Fruit fly (Drosophila melanogaster) whole organism, embryonic: Measurements from ENCODE around the gene CG7550.

Source experiments
- B-H2 ChIP-seq: fragments of 200-800 bp; sonication (Bioruptor generic); optimal IDR thresholded peaks from 2 replicates; lab custom pipeline; 2018; ENCODE audit warnings: missing biosample characterization, mild to moderate bottlenecking, missing genetic modification characterization
- CG10267 ChIP-seq: fragments of 200-800 bp; sonication (Bioruptor generic); optimal IDR thresholded peaks from 2 replicates; lab custom pipeline; 2018; ENCODE audit warnings: missing biosample characterization, mild to moderate bottlenecking, missing genetic modification characterization, moderate library complexity
- CG10543 ChIP-seq: fragments of 200-800 bp; sonication (Bioruptor generic); optimal IDR thresholded peaks from 3 replicates; lab custom pipeline; 2017; ENCODE audit warnings: missing biosample characterization, mild to moderate bottlenecking, missing genetic modification characterization, moderate library complexity
- CG11093 ChIP-seq: fragments of 200-800 bp; sonication (Bioruptor generic); IDR thresholded peaks from 3 replicates; pipeline ENCODE4 v1.3.6; 2022; ENCODE audit warnings: missing biosample characterization, missing genetic modification characterization
- CG12071 ChIP-seq: fragments of 200-800 bp; sonication (Bioruptor generic); optimal IDR thresholded peaks from 3 replicates; lab custom pipeline; 2018; ENCODE audit warnings: missing biosample characterization, mild to moderate bottlenecking, missing genetic modification characterization
- CG12391 ChIP-seq: fragments of 200-800 bp; sonication (Bioruptor generic); optimal IDR thresholded peaks from 3 replicates; lab custom pipeline; 2018; ENCODE audit warnings: missing biosample characterization, mild to moderate bottlenecking, missing genetic modification characterization, moderate library complexity
- CG13287 ChIP-seq: fragments of 200-800 bp; sonication (Bioruptor generic); IDR thresholded peaks from 2 replicates; pipeline ENCODE4 v1.3.6; 2022; ENCODE audit warnings: missing biosample characterization, missing genetic modification characterization; ENCODE audit not compliant: partially characterized antibody
- CG14860 ChIP-seq: fragments of 200-800 bp; sonication (Bioruptor generic); IDR thresholded peaks from 3 replicates; pipeline ENCODE4 v1.3.6; 2022; ENCODE audit warnings: missing biosample characterization, missing genetic modification characterization; ENCODE audit not compliant: partially characterized antibody
- CG17328 ChIP-seq: fragments of 200-800 bp; sonication (Bioruptor generic); IDR thresholded peaks from 2 replicates; pipeline ENCODE4 v1.3.6; 2022; ENCODE audit warnings: missing biosample characterization, missing genetic modification characterization
- CG17359 ChIP-seq: fragments of 200-800 bp; sonication (Bioruptor generic); optimal IDR thresholded peaks from 3 replicates; lab custom pipeline; 2018; ENCODE audit warnings: missing biosample characterization, mild to moderate bottlenecking, missing genetic modification characterization, moderate library complexity
- CG17912 ChIP-seq: fragments of 200-800 bp; sonication (Bioruptor generic); optimal IDR thresholded peaks from 2 replicates; lab custom pipeline; 2018; ENCODE audit warnings: missing biosample characterization, mild to moderate bottlenecking, missing genetic modification characterization
- CG31441 ChIP-seq: fragments of 200-800 bp; sonication (Bioruptor generic); IDR thresholded peaks from 2 replicates; pipeline ENCODE4 v1.3.6; 2022; ENCODE audit warnings: missing biosample characterization, missing genetic modification characterization
- CG3163 ChIP-seq: fragments of 200-800 bp; sonication (Bioruptor generic); optimal IDR thresholded peaks from 3 replicates; lab custom pipeline; 2016; ENCODE audit warnings: missing biosample characterization, missing genetic modification characterization
- CG33213 ChIP-seq: fragments of 200-800 bp; sonication (Bioruptor generic); optimal IDR thresholded peaks from 3 replicates; lab custom pipeline; 2016; ENCODE audit warnings: missing biosample characterization, missing genetic modification characterization
- CG6272 ChIP-seq: fragments of 200-800 bp; sonication (Bioruptor generic); IDR thresholded peaks from 2 replicates; pipeline ENCODE4 v1.3.6; 2022; ENCODE audit warnings: missing biosample characterization, missing genetic modification characterization
- CG7928 ChIP-seq: fragments of 200-800 bp; sonication (Bioruptor generic); optimal IDR thresholded peaks from 2 replicates; lab custom pipeline; 2017; ENCODE audit warnings: missing biosample characterization, mild to moderate bottlenecking, missing genetic modification characterization
- CG9817 ChIP-seq: fragments of 200-800 bp; sonication (Bioruptor generic); optimal IDR thresholded peaks from 2 replicates; lab custom pipeline; 2018; ENCODE audit warnings: missing biosample characterization, mild to moderate bottlenecking, missing genetic modification characterization, moderate library complexity
- Dll ChIP-seq: fragments of 200-800 bp; sonication (Bioruptor generic); IDR thresholded peaks from 4 replicates; pipeline ENCODE4 v1.3.6; 2022; ENCODE audit warnings: missing biosample characterization, missing genetic modification characterization; ENCODE audit not compliant: partially characterized antibody
- Dref ChIP-seq: fragments of 200-800 bp; sonication (Bioruptor generic); IDR thresholded peaks from 2 replicates; pipeline ENCODE4 v1.3.6; 2022; ENCODE audit warnings: missing biosample characterization, missing genetic modification characterization
- Drgx ChIP-seq: fragments of 200-800 bp; sonication (Bioruptor generic); IDR thresholded peaks from 2 replicates; pipeline ENCODE4 v1.3.6; 2022; ENCODE audit warnings: missing biosample characterization, missing genetic modification characterization
- Ets97D ChIP-seq: fragments of 200-800 bp; sonication (Bioruptor generic); optimal IDR thresholded peaks from 3 replicates; lab custom pipeline; 2016; ENCODE audit warnings: missing biosample characterization, missing genetic modification characterization
- Fer1 ChIP-seq: fragments of 200-800 bp; sonication (Bioruptor generic); optimal IDR thresholded peaks from 2 replicates; lab custom pipeline; 2017; ENCODE audit warnings: missing biosample characterization, mild to moderate bottlenecking, missing genetic modification characterization
- HmgD ChIP-seq: fragments of 200-800 bp; sonication (Bioruptor generic); optimal IDR thresholded peaks from 3 replicates; lab custom pipeline; 2016; ENCODE audit warnings: missing biosample characterization, missing genetic modification characterization
- Med ChIP-seq: fragments of 200-800 bp; sonication (Bioruptor generic); peaks from one replicate; lab custom pipeline; 2016; ENCODE audit warnings: missing biosample characterization, missing genetic modification characterization, mild to moderate bottlenecking, inconsistent platforms, moderate library complexity
- Mrtf ChIP-seq: fragments of 200-800 bp; sonication (Bioruptor generic); IDR thresholded peaks from 3 replicates; pipeline ENCODE4 v1.3.6; 2022; ENCODE audit warnings: missing biosample characterization, missing genetic modification characterization
- NfI ChIP-seq: fragments of 200-800 bp; sonication (Bioruptor generic); optimal IDR thresholded peaks from 3 replicates; lab custom pipeline; 2018; ENCODE audit warnings: missing biosample characterization, mild to moderate bottlenecking, missing genetic modification characterization, moderate library complexity
- PHDP ChIP-seq: fragments of 200-800 bp; sonication (Bioruptor generic); optimal IDR thresholded peaks from 3 replicates; lab custom pipeline; 2018; ENCODE audit warnings: missing biosample characterization, mild to moderate bottlenecking, missing genetic modification characterization, moderate library complexity
- Scr ChIP-seq: fragments of 200-800 bp; sonication (Bioruptor generic); IDR thresholded peaks from 2 replicates; pipeline ENCODE4 v1.3.6; 2022; ENCODE audit warnings: missing biosample characterization, missing genetic modification characterization; ENCODE audit not compliant: partially characterized antibody
- Sry-δ ChIP-seq: fragments of 200-800 bp; sonication (Bioruptor generic); optimal IDR thresholded peaks from 2 replicates; lab custom pipeline; 2016; ENCODE audit warnings: missing biosample characterization, missing genetic modification characterization
- YL-1 ChIP-seq: fragments of 200-800 bp; sonication (Bioruptor generic); optimal IDR thresholded peaks from 3 replicates; lab custom pipeline; 2017; ENCODE audit warnings: missing biosample characterization, mild to moderate bottlenecking, missing genetic modification characterization
- ap ChIP-seq: fragments of 200-800 bp; sonication (Bioruptor generic); IDR thresholded peaks from 2 replicates; pipeline ENCODE4 v1.3.6; 2022; ENCODE audit warnings: missing biosample characterization, missing genetic modification characterization
- ash1 ChIP-seq: fragments of 200-800 bp; sonication (Bioruptor generic); optimal IDR thresholded peaks from 2 replicates; lab custom pipeline; 2018; ENCODE audit warnings: missing biosample characterization, mild to moderate bottlenecking, missing genetic modification characterization
- ato ChIP-seq: fragments of 200-800 bp; sonication (Bioruptor generic); IDR thresholded peaks from 2 replicates; pipeline ENCODE4 v1.3.6; 2022; ENCODE audit warnings: missing biosample characterization, missing genetic modification characterization; ENCODE audit not compliant: partially characterized antibody
- bbx ChIP-seq: fragments of 200-800 bp; sonication (Bioruptor generic); IDR thresholded peaks from 2 replicates; pipeline ENCODE4 v1.3.6; 2022; ENCODE audit warnings: missing biosample characterization, missing genetic modification characterization; ENCODE audit not compliant: partially characterized antibody
- caup ChIP-seq: fragments of 200-800 bp; sonication (Bioruptor generic); optimal IDR thresholded peaks from 3 replicates; lab custom pipeline; 2017; ENCODE audit warnings: missing biosample characterization, mild to moderate bottlenecking, missing genetic modification characterization, moderate library complexity; ENCODE audit not compliant: severe bottlenecking
- crp ChIP-seq, 2 experiments: fragments of 200-800 bp; sonication (Bioruptor generic); optimal IDR thresholded peaks; 2 replicates in 1 of 2; 3 replicates in 1 of 2; lab custom pipeline; 2017; ENCODE audit warnings: missing biosample characterization in 2 of 2, missing genetic modification characterization in 2 of 2, mild to moderate bottlenecking in 1 of 2, moderate library complexity in 1 of 2
- fd3F ChIP-seq: fragments of 200-800 bp; sonication (Bioruptor generic); optimal IDR thresholded peaks from 2 replicates; lab custom pipeline; 2018; ENCODE audit warnings: missing biosample characterization, mild to moderate bottlenecking, missing genetic modification characterization, moderate library complexity
- grn ChIP-seq: fragments of 200-800 bp; sonication (Bioruptor generic); optimal IDR thresholded peaks from 3 replicates; lab custom pipeline; 2017; ENCODE audit warnings: missing biosample characterization, missing genetic modification characterization
- lilli ChIP-seq: fragments of 200-800 bp; sonication (Bioruptor generic); optimal IDR thresholded peaks from 3 replicates; lab custom pipeline; 2016; ENCODE audit warnings: missing biosample characterization, missing genetic modification characterization
- nerfin-1 ChIP-seq: fragments of 200-800 bp; sonication (Bioruptor generic); optimal IDR thresholded peaks from 3 replicates; lab custom pipeline; 2019; ENCODE audit warnings: missing biosample characterization, mild to moderate bottlenecking, missing genetic modification characterization, moderate library complexity
- phol ChIP-seq: fragments of 200-800 bp; sonication (Bioruptor generic); optimal IDR thresholded peaks from 3 replicates; lab custom pipeline; 2018; ENCODE audit warnings: missing biosample characterization, mild to moderate bottlenecking, missing genetic modification characterization, moderate library complexity
- psq ChIP-seq: fragments of 200-800 bp; sonication (Bioruptor generic); optimal IDR thresholded peaks from 2 replicates; lab custom pipeline; 2017; ENCODE audit warnings: missing biosample characterization, missing genetic modification characterization
- tin ChIP-seq: fragments of 200-800 bp; sonication (Bioruptor generic); optimal IDR thresholded peaks from 3 replicates; lab custom pipeline; 2016; ENCODE audit warnings: missing biosample characterization, missing genetic modification characterization
- tll ChIP-seq, 2 experiments: fragments of 200-800 bp in 1 of 2; fragments of >200 bp in 1 of 2; sonication (Bioruptor generic) in 1 of 2; optimal IDR thresholded peaks; 2 replicates each; lab custom pipeline; 2017 to 2019; ENCODE audit warnings: missing biosample characterization in 2 of 2, missing genetic modification characterization in 2 of 2, mild to moderate bottlenecking in 1 of 2, moderate library complexity in 1 of 2
- unc-4 ChIP-seq: fragments of 200-800 bp; sonication (Bioruptor generic); IDR thresholded peaks from 2 replicates; pipeline ENCODE4 v1.3.6; 2022; ENCODE audit warnings: missing biosample characterization, missing genetic modification characterization; ENCODE audit not compliant: partially characterized antibody
- z ChIP-seq: fragments of 200-800 bp; sonication (Bioruptor generic); IDR thresholded peaks from 3 replicates; pipeline ENCODE4 v1.3.6; 2022; ENCODE audit warnings: missing biosample characterization, missing genetic modification characterization
- zen ChIP-seq: fragments of 200-800 bp; sonication (Bioruptor generic); optimal IDR thresholded peaks from 3 replicates; lab custom pipeline; 2018; ENCODE audit warnings: missing biosample characterization, mild to moderate bottlenecking, missing genetic modification characterization, moderate library complexity
- zen2 ChIP-seq: fragments of 200-800 bp; sonication (Bioruptor generic); IDR thresholded peaks from 3 replicates; pipeline ENCODE4 v1.3.6; 2022; ENCODE audit warnings: missing biosample characterization, missing genetic modification characterization; ENCODE audit not compliant: partially characterized antibody

CG7550 gene

DNA sequence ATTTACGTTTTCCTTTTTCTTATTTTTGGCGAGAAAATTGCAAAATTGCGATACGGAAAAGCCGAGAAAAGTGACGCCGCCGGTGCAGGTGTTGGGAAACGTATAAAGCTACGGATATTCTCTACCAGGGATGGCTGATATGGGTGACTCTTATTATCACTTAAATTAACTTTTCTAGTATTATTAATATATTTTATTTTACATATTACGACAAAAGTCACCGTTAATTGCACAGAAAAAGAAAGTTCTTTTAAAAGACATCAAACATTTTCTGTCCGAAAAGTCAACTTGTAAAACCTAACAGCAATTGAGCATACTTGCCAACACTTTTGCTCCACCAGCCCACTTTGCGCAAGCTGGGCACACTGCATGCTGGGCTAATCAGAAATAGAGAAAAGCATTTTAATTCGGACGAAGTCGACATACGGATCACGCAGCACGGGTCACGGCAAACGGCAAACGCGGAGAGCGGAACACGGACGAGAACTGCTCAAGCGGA lies 3.4 kb upstream of the CG7550 start, which contains the start of the genes Cds and Uba2 (continued):
- TF ChIP-seq tll (GFP tag; optimal IDR thresholded peaks at IDR 0.05; lab: Kevin White, UChicago) (peak in 1 of 2 experiments; percentile 92), CG12071 (GFP tag; lab: Kevin White, UChicago) (no peak), CG9817 (tag; lab: Kevin White, UChicago) (peak; percentile 97), CG17359 (tag; lab: Kevin White, UChicago) (peak; percentile 92), CG7928 (GFP tag; lab: Kevin White, UChicago) (peak; percentile 92), ash1 (GFP tag; lab: Kevin White, UChicago) (peak; percentile 68), CG33213 (GFP tag; lab: Kevin White, UChicago) (peak; percentile 68), Mrtf (GFP tag; lab: Robert Waterston, UW) (peak; percentile 79), YL-1 (peak; percentile 95), CG31441 (GFP tag; lab: Robert Waterston, UW) (peak; percentile 95), Fer1 (GFP tag; lab: Kevin White, UChicago) (peak; percentile 95), nerfin-1 (tag; lab: Kevin White, UChicago) (peak; percentile 92), CG17328 (GFP tag; lab: Robert Waterston, UW) (peak; percentile 84), ap (peak; percentile 77), HmgD (GFP tag; lab: Kevin White, UChicago) (peak; percentile 55), Drgx (peak; percentile 84), fd3F (peak; percentile 92), CG3163 (GFP tag; lab: Kevin White, UChicago) (peak; percentile 33), CG11093 (peak; percentile 84)

DNA sequence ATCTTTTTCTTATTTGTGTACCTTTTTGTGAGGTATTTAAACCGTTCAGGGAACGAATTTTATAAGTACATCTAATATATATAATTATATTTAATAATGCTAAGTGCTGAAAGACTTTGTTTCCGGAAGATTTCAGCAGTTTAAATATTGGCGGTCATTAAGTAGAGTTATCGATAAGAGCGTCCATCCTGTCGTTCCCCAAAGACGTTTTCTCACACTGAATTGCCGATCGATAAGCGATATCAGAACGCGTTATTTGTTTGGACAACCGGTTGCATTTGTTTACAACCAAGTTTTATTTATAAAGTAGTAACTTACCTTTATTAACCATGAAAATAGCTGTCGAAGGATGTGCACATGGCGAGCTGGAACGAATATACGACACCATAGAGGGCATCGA lies 2.7 kb downstream of the CG7550 start, which contains the start of gene ldbr:
TSS of gene ldbr (plus strand) at position 238 of the 400 bp plus-strand sequence.
- TF ChIP-seq CG10267 (tag; lab: Kevin White, UChicago) (peak; percentile 94), caup (GFP tag; lab: Kevin White, UChicago) (peak; percentile 15), psq (GFP tag; lab: Kevin White, UChicago) (no peak), phol (peak; percentile 39), zen (peak; percentile 20), CG14860 (GFP tag; lab: Robert Waterston, UW) (0 out of 3 replicates have a peak, but pooled peaks have one; percentile 33), CG6272 (GFP tag; lab: Robert Waterston, UW) (no peak), B-H2 (GFP tag; lab: Kevin White, UChicago) (peak; percentile 64), tin (GFP tag; lab: Kevin White, UChicago) (no peak), CG12391 (peak; percentile 18), zen2 (GFP tag; lab: Robert Waterston, UW) (peak; percentile 30; the same call in 1 of the 3 replicates), Ets97D (GFP tag; lab: Kevin White, UChicago) (peak; percentile 69), NfI (GFP tag; lab: Kevin White, UChicago) (peak; percentile 31), Dref (GFP tag; lab: Robert Waterston, UW) (peak; percentile 89), grn (GFP tag; lab: Kevin White, UChicago) (no peak), Scr (GFP tag; lab: Robert Waterston, UW) (peak; percentile 57), CG13287 (peak; percentile 61), unc-4 (peak; percentile 50; the same call in 1 of the 2 replicates), CG17912 (no peak), CG10543 (GFP tag; lab: Kevin White, UChicago) (no peak), z (GFP tag; lab: Robert Waterston, UW) (no peak), lilli (GFP tag; lab: Kevin White, UChicago) (peak; percentile 17), Sry-δ (GFP tag; lab: Kevin White, UChicago) (peak; percentile 29), crp (GFP tag; optimal IDR thresholded peaks at IDR 0.05; lab: Kevin White, UChicago) (peak in 1 of 2 experiments; percentile 38), bbx (GFP tag; lab: Robert Waterston, UW) (peak; percentile 65; the same call in 1 of the 2 replicates), Med (GFP tag; lab: Kevin White, UChicago) (peak; percentile 86), PHDP (tag; lab: Kevin White, UChicago) (peak; percentile 37), Dll (GFP tag; lab: Robert Waterston, UW) (peak; percentile 61; the same call in 3 of the 4 replicates), ato (GFP tag; lab: Robert Waterston, UW) (peak; percentile 56)
